Worm (Caenorhabditis elegans) whole organism, L3 larva: ENCODE measurements around the gene taf-9.

Experiments
- R02D3.7 ChIP-seq: fragments of 150-350 bp; optimal IDR thresholded peaks from 2 replicates; lab custom pipeline; 2014; ENCODE audit warnings: missing biosample characterization, missing genetic modification characterization
- aly-2 ChIP-seq: fragments of 150-350 bp; optimal IDR thresholded peaks from 2 replicates; lab custom pipeline; 2014; ENCODE audit warnings: missing biosample characterization, missing genetic modification characterization
- ama-1 ChIP-seq: fragments of 150-350 bp; optimal IDR thresholded peaks from 2 replicates; lab custom pipeline; 2018
- ceh-28 ChIP-seq: fragments of 150-350 bp; optimal IDR thresholded peaks from 2 replicates; lab custom pipeline; 2014; ENCODE audit warnings: missing biosample characterization, missing genetic modification reagents, missing genetic modification characterization
- ceh-82 ChIP-seq: fragments of 150-350 bp; optimal IDR thresholded peaks from 2 replicates; lab custom pipeline; 2014; ENCODE audit warnings: missing biosample characterization, missing genetic modification characterization
- egl-27 ChIP-seq: sonication (generic microtip); optimal IDR thresholded peaks from 4 replicates; lab custom pipeline; 2017; ENCODE audit warnings: missing biosample characterization, missing genetic modification reagents, missing genetic modification characterization
- elt-2 ChIP-seq: sonication (generic microtip); optimal IDR thresholded peaks from 2 replicates; lab custom pipeline; 2016; ENCODE audit warnings: missing genetic modification reagents, mild to moderate bottlenecking, missing genetic modification characterization, missing compliant biosample characterization
- elt-3 ChIP-seq, 3 experiments: fragments of 150-350 bp in 1 of 3; sonication (generic microtip) in 2 of 3; optimal IDR thresholded peaks; 2 replicates in 2 of 3; 4 replicates in 1 of 3; lab custom pipeline; 2014 to 2017; ENCODE audit warnings: missing biosample characterization in 3 of 3, missing genetic modification characterization in 3 of 3
- eor-1 ChIP-seq, 2 experiments: fragments of 150-350 bp; optimal IDR thresholded peaks; 2 replicates each; lab custom pipeline; 2014 to 2018; ENCODE audit warnings: missing biosample characterization in 2 of 2, missing genetic modification characterization in 2 of 2
- fkh-2 ChIP-seq: fragments of 150-350 bp; optimal IDR thresholded peaks from 2 replicates; lab custom pipeline; 2014; ENCODE audit warnings: missing biosample characterization, missing genetic modification reagents, missing genetic modification characterization
- fos-1 ChIP-seq: fragments of 150-350 bp; optimal IDR thresholded peaks from 2 replicates; lab custom pipeline; 2014; ENCODE audit warnings: missing biosample characterization, missing genetic modification characterization
- jun-1 ChIP-seq: fragments of 150-350 bp; optimal IDR thresholded peaks from 2 replicates; lab custom pipeline; 2014; ENCODE audit warnings: missing biosample characterization, missing genetic modification reagents, missing genetic modification characterization
- lin-15B ChIP-seq: fragments of 150-350 bp; optimal IDR thresholded peaks from 2 replicates; lab custom pipeline; 2014; ENCODE audit warnings: missing biosample characterization, missing genetic modification characterization
- lin-39 ChIP-seq: fragments of 150-350 bp; optimal IDR thresholded peaks from 2 replicates; lab custom pipeline; 2018; ENCODE audit warnings: missing biosample characterization, missing genetic modification reagents, missing genetic modification characterization
- mdl-1 ChIP-seq: fragments of 150-350 bp; optimal IDR thresholded peaks from 2 replicates; lab custom pipeline; 2014; ENCODE audit warnings: missing biosample characterization, missing genetic modification characterization
- mml-1 ChIP-seq: fragments of 150-350 bp; sonication (generic microtip); optimal IDR thresholded peaks from 3 replicates; lab custom pipeline; 2014; ENCODE audit warnings: missing biosample characterization, missing genetic modification characterization
- nfya-1 ChIP-seq: sonication (generic microtip); optimal IDR thresholded peaks from 2 replicates; lab custom pipeline; 2017; ENCODE audit warnings: missing genetic modification characterization, mild to moderate bottlenecking, missing compliant biosample characterization, antibody characterized with exemption, moderate library complexity; ENCODE audit not compliant: insufficient read depth
- nhr-11 ChIP-seq: fragments of 150-350 bp; optimal IDR thresholded peaks from 2 replicates; lab custom pipeline; 2014; ENCODE audit warnings: missing biosample characterization, missing genetic modification characterization
- nhr-12 ChIP-seq: fragments of 150-350 bp; optimal IDR thresholded peaks from 2 replicates; lab custom pipeline; 2014; ENCODE audit warnings: missing biosample characterization, missing genetic modification characterization
- nhr-23 ChIP-seq: fragments of 150-350 bp; optimal IDR thresholded peaks from 2 replicates; lab custom pipeline; 2014; ENCODE audit warnings: missing biosample characterization, missing genetic modification reagents, missing genetic modification characterization
- nhr-25 ChIP-seq: sonication (generic microtip); optimal IDR thresholded peaks from 2 replicates; lab custom pipeline; 2017; ENCODE audit warnings: missing biosample characterization, missing genetic modification characterization
- nhr-28 ChIP-seq: fragments of 150-350 bp; optimal IDR thresholded peaks from 2 replicates; lab custom pipeline; 2014; ENCODE audit warnings: missing biosample characterization, missing genetic modification characterization
- nhr-43 ChIP-seq: sonication (generic microtip); optimal IDR thresholded peaks from 2 replicates; lab custom pipeline; 2016; ENCODE audit warnings: mild to moderate bottlenecking, missing genetic modification characterization, missing compliant biosample characterization; ENCODE audit not compliant: poor library complexity, severe bottlenecking
- nhr-67 ChIP-seq: fragments of 150-350 bp; optimal IDR thresholded peaks from 2 replicates; lab custom pipeline; 2014; ENCODE audit warnings: missing biosample characterization, missing genetic modification characterization
- pha-4 ChIP-seq: fragments of 150-350 bp; optimal IDR thresholded peaks from 2 replicates; lab custom pipeline; 2014; ENCODE audit warnings: missing biosample characterization, missing genetic modification reagents, missing genetic modification characterization
- pqm-1 ChIP-seq: fragments of 150-350 bp; optimal IDR thresholded peaks from 2 replicates; lab custom pipeline; 2017; ENCODE audit warnings: missing biosample characterization, missing genetic modification characterization, inconsistent platforms
- skn-1 ChIP-seq: fragments of 150-350 bp; optimal IDR thresholded peaks from 2 replicates; lab custom pipeline; 2014; ENCODE audit warnings: missing biosample characterization, missing genetic modification characterization
- tbx-2 ChIP-seq: sonication (generic microtip); optimal IDR thresholded peaks from 2 replicates; lab custom pipeline; 2016; ENCODE audit warnings: mild to moderate bottlenecking, missing genetic modification characterization, missing compliant biosample characterization
- unc-62 ChIP-seq: fragments of 150-350 bp; sonication (generic microtip); optimal IDR thresholded peaks from 4 replicates; lab custom pipeline; 2014; ENCODE audit warnings: missing biosample characterization, missing genetic modification reagents, missing genetic modification characterization
- ztf-11 ChIP-seq: fragments of 150-350 bp; optimal IDR thresholded peaks from 2 replicates; lab custom pipeline; 2014; ENCODE audit warnings: missing biosample characterization, missing genetic modification characterization
- ztf-4 ChIP-seq: fragments of 150-350 bp; optimal IDR thresholded peaks from 2 replicates; lab custom pipeline; 2014; ENCODE audit warnings: missing biosample characterization, missing genetic modification characterization

The taf-9 gene

ce11 chrIII:13622268-13622667, 1.8 kb upstream of the taf-9 start, which contains the start of gene hip-1 (continued):
- TF ChIP-seq fos-1 (tag; lab: Kevin White, UChicago) (no peak), fkh-2 (tag; lab: Kevin White, UChicago) (no peak), unc-62 (GFP tag; lab: Kevin White, UChicago) (no peak), nhr-11 (tag; lab: Kevin White, UChicago) (no peak), lin-39 (tag; lab: Kevin White, UChicago) (no peak), ama-1 (lab: Kevin White, UChicago) (no peak), mdl-1 (tag; lab: Kevin White, UChicago) (no peak), jun-1 (tag; lab: Kevin White, UChicago) (no peak), pha-4 (tag; lab: Kevin White, UChicago) (peak; percentile 62), ztf-4 (tag; lab: Kevin White, UChicago) (no peak), nhr-12 (tag; lab: Kevin White, UChicago) (no peak), ztf-11 (tag; lab: Kevin White, UChicago) (no peak)

- TF ChIP-seq mml-1, result no peak
- no peak for TF ChIP-seq nfya-1 (tag; lab: Kevin White, UChicago)
- TF ChIP-seq fos-1 (tag; lab: Kevin White, UChicago), result no peak
- TF ChIP-seq fkh-2 (tag; lab: Kevin White, UChicago), result no peak
- TF ChIP-seq nhr-67 (tag; lab: Kevin White, UChicago), result no peak
- TF ChIP-seq aly-2 (tag; lab: Kevin White, UChicago), result no peak
- TF ChIP-seq lin-15B (tag; lab: Kevin White, UChicago), result no peak
- TF ChIP-seq mdl-1 (tag; lab: Kevin White, UChicago), result no peak
- TF ChIP-seq, all 47 proteins: peak for 0
Measured at ce11 chrIII:13623014-13623413, 1.1 kb upstream of the taf-9 start, which contains the start of gene mlc-5. mlc-5 (plus strand) TSS chrIII:13623314.

- peak; percentile 58 for TF ChIP-seq ama-1 (lab: Kevin White, UChicago)
- TF ChIP-seq elt-2 (tag; lab: Kevin White, UChicago), result peak; percentile 30
- TF ChIP-seq nhr-67 (tag; lab: Kevin White, UChicago), result no peak
- TF ChIP-seq eor-1 (tag; optimal IDR thresholded peaks at IDR 0.05; lab: Kevin White, UChicago), result no peak
- TF ChIP-seq nhr-25, result no peak
- TF ChIP-seq ceh-28, result peak; percentile 6
Measured at ce11 chrIII:13625650-13626430, 1.8 kb downstream of the taf-9 start.

ce11 chrIII:13626692-13627091, 2.6 kb downstream of the taf-9 start, which contains the start of gene T12D8.5:
T12D8.5 (minus strand) TSS chrIII:13626786.
- TF ChIP-seq nhr-43 (tag; lab: Kevin White, UChicago) (no peak), lin-15B (tag; lab: Kevin White, UChicago) (no peak), ztf-11 (tag; lab: Kevin White, UChicago) (no peak), elt-2 (tag; lab: Kevin White, UChicago) (peak; percentile 91), pha-4 (tag; lab: Kevin White, UChicago) (peak; percentile 58), jun-1 (tag; lab: Kevin White, UChicago) (peak; percentile 19), pqm-1 (peak; percentile 79), fos-1 (tag; lab: Kevin White, UChicago) (peak; percentile 6), nhr-23 (tag; lab: Kevin White, UChicago) (no peak), R02D3.7 (tag; lab: Kevin White, UChicago) (no peak), ama-1 (lab: Kevin White, UChicago) (no peak), elt-3 (tag; optimal IDR thresholded peaks at IDR 0.05; lab: Kevin White, UChicago) (no peak), skn-1 (peak; percentile 2)

ce11 chrIII:13630708-13631107, 6.6 kb downstream of the taf-9 start, which contains the start of gene arrd-17:
arrd-17 (minus strand) TSS chrIII:13630808.
- TF ChIP-seq ceh-82 (tag; lab: Kevin White, UChicago) (no peak), pqm-1 (no peak), nhr-25 (no peak), nhr-28 (tag; lab: Kevin White, UChicago) (no peak), unc-62 (GFP tag; lab: Kevin White, UChicago) (no peak), nfya-1 (tag; lab: Kevin White, UChicago) (no peak), fkh-2 (tag; lab: Kevin White, UChicago) (no peak), nhr-67 (tag; lab: Kevin White, UChicago) (no peak), egl-27 (tag; lab: Kevin White, UChicago) (no peak), nhr-23 (tag; lab: Kevin White, UChicago) (no peak), tbx-2 (tag; lab: Kevin White, UChicago) (no peak), mdl-1 (tag; lab: Kevin White, UChicago) (no peak)
